Worm (Caenorhabditis elegans) whole organism, young adult: ENCODE measurements around the gene tlk-1.

Source experiments
- C06A6.2 ChIP-seq: fragments of 200-800 bp; sonication (Bioruptor generic); conservative IDR thresholded peaks from 2 replicates; pipeline ENCODE4 v1.3.6; 2022; ENCODE audit warnings: missing genetic modification characterization, missing compliant biosample characterization
- F52B5.7 ChIP-seq: sonication (generic microtip); optimal IDR thresholded peaks from 2 replicates; lab custom pipeline; 2016; ENCODE audit warnings: mild to moderate bottlenecking, missing genetic modification characterization, missing compliant biosample characterization
- Y53F4B.3 ChIP-seq: fragments of 200-800 bp; sonication (Bioruptor generic); IDR thresholded peaks from 2 replicates; pipeline ENCODE4 v1.3.6; 2022; ENCODE audit warnings: missing genetic modification reagents, missing genetic modification characterization, missing compliant biosample characterization
- egl-18 ChIP-seq: fragments of 200-800 bp; sonication (Bioruptor generic); IDR thresholded peaks from 2 replicates; pipeline ENCODE4 v1.3.6; 2022; ENCODE audit warnings: missing genetic modification reagents, missing genetic modification characterization, missing compliant biosample characterization
- lir-1 ChIP-seq: fragments of 200-800 bp; sonication (Bioruptor generic); conservative IDR thresholded peaks from 2 replicates; pipeline ENCODE4 v1.3.6; 2022; ENCODE audit warnings: missing genetic modification reagents, missing genetic modification characterization, missing compliant biosample characterization
- nhr-90 ChIP-seq: sonication (generic microtip); optimal IDR thresholded peaks from 2 replicates; lab custom pipeline; 2016; ENCODE audit warnings: missing genotype, mild to moderate bottlenecking, missing genetic modification characterization, missing compliant biosample characterization
- tbp1 ChIP-seq: fragments of 200-800 bp; sonication (Bioruptor generic); optimal IDR thresholded peaks from 2 replicates; lab custom pipeline; 2018; ENCODE audit warnings: mild to moderate bottlenecking, missing genetic modification characterization, missing compliant biosample characterization
- unc-130 ChIP-seq: sonication (generic microtip); optimal IDR thresholded peaks from 2 replicates; lab custom pipeline; 2016; ENCODE audit warnings: missing genetic modification reagents, missing genetic modification characterization, missing compliant biosample characterization
- unc-62 ChIP-seq: fragments of 150-350 bp; optimal IDR thresholded peaks from 2 replicates; lab custom pipeline; 2014; ENCODE audit warnings: missing biosample characterization, missing genetic modification reagents, missing genetic modification characterization

ce11 chrIII:9666668-9667067 is 33.0 kb upstream of the tlk-1 start:
- TF ChIP-seq F52B5.7 (tag; lab: Kevin White, UChicago) (no peak), nhr-90 (tag; lab: Kevin White, UChicago) (no peak), egl-18 (GFP tag; lab: Robert Waterston, UW) (no peak), Y53F4B.3 (GFP tag; lab: Robert Waterston, UW) (no peak), tbp1 (GFP tag; lab: Kevin White, UChicago) (no peak), lir-1 (GFP tag; lab: Robert Waterston, UW) (no peak), unc-62 (no peak), C06A6.2 (GFP tag; lab: Robert Waterston, UW) (no peak), unc-130 (GFP tag; lab: Kevin White, UChicago) (no peak)
